Worm (Caenorhabditis elegans) whole organism, early embryonic: ENCODE data around the gene cpi-1.

ENCODE experiments used
- B0310.2 ChIP-seq: sonication (generic microtip); optimal IDR thresholded peaks from 2 replicates; lab custom pipeline; 2016; ENCODE audit warnings: mild to moderate bottlenecking, missing genetic modification characterization, missing compliant biosample characterization
- F13C5.2 ChIP-seq: sonication (generic microtip); optimal IDR thresholded peaks from 2 replicates; lab custom pipeline; 2017; ENCODE audit warnings: mild to moderate bottlenecking, missing genetic modification characterization, inconsistent platforms, missing compliant biosample characterization
- aly-1 ChIP-seq: sonication (generic microtip); optimal IDR thresholded peaks from 2 replicates; lab custom pipeline; 2016; ENCODE audit warnings: missing genetic modification characterization, missing compliant biosample characterization
- ama-1 ChIP-seq: fragments of 150-350 bp; optimal IDR thresholded peaks from 2 replicates; lab custom pipeline; 2014
- ceh-13 ChIP-seq: fragments of 200-800 bp; sonication (Bioruptor generic); optimal IDR thresholded peaks from 2 replicates; lab custom pipeline; 2018; ENCODE audit warnings: mild to moderate bottlenecking, missing genetic modification characterization, missing compliant biosample characterization
- ceh-36 ChIP-seq: sonication (generic microtip); optimal IDR thresholded peaks from 2 replicates; lab custom pipeline; 2016; ENCODE audit warnings: missing genetic modification characterization, inconsistent platforms, missing compliant biosample characterization
- ets-7 ChIP-seq: sonication (generic microtip); optimal IDR thresholded peaks from 2 replicates; lab custom pipeline; 2016; ENCODE audit warnings: missing genotype, missing genetic modification characterization, missing compliant biosample characterization
- flt-1 ChIP-seq: fragments of 200-800 bp; sonication (Bioruptor generic); IDR thresholded peaks from 2 replicates; pipeline ENCODE4 v1.3.6; 2022; ENCODE audit warnings: missing genetic modification characterization, missing compliant biosample characterization
- hmbx-1 ChIP-seq: sonication (generic microtip); optimal IDR thresholded peaks from 2 replicates; lab custom pipeline; 2016; ENCODE audit warnings: mild to moderate bottlenecking, missing genetic modification characterization, missing compliant biosample characterization
- hmg-4 ChIP-seq: fragments of 200-800 bp; sonication (Bioruptor generic); optimal IDR thresholded peaks from 2 replicates; lab custom pipeline; 2018; ENCODE audit warnings: mild to moderate bottlenecking, missing genetic modification characterization, missing compliant biosample characterization
- hnd-1 ChIP-seq: sonication (generic microtip); optimal IDR thresholded peaks from 2 replicates; lab custom pipeline; 2016; ENCODE audit warnings: missing genetic modification characterization, missing compliant biosample characterization
- pes-1 ChIP-seq: fragments of 200-800 bp; sonication (Bioruptor generic); IDR thresholded peaks from 2 replicates; pipeline ENCODE4 v1.3.6; 2022; ENCODE audit warnings: missing genetic modification reagents, missing genetic modification characterization, missing compliant biosample characterization
- scrt-1 ChIP-seq: fragments of 200-800 bp; sonication (Bioruptor generic); IDR thresholded peaks from 2 replicates; pipeline ENCODE4 v1.3.6; 2022; ENCODE audit warnings: missing genetic modification characterization, missing compliant biosample characterization
- sea-1 ChIP-seq: fragments of 200-800 bp; sonication (Bioruptor generic); conservative IDR thresholded peaks from 2 replicates; pipeline ENCODE4 v1.3.6; 2022; ENCODE audit warnings: missing genetic modification characterization, missing compliant biosample characterization
- tbx-11 ChIP-seq: fragments of 200-800 bp; sonication (Bioruptor generic); IDR thresholded peaks from 2 replicates; pipeline ENCODE4 v1.3.6; 2022; ENCODE audit warnings: missing genetic modification characterization, missing compliant biosample characterization
- tbx-37 ChIP-seq: fragments of 200-800 bp; sonication (Bioruptor generic); conservative IDR thresholded peaks from 2 replicates; pipeline ENCODE4 v1.3.6; 2022; ENCODE audit warnings: missing genetic modification reagents, missing genetic modification characterization, missing compliant biosample characterization
- tra-4 ChIP-seq: sonication (generic microtip); optimal IDR thresholded peaks from 2 replicates; lab custom pipeline; 2017; ENCODE audit warnings: missing genetic modification characterization, missing compliant biosample characterization

Gene cpi-1

DNA sequence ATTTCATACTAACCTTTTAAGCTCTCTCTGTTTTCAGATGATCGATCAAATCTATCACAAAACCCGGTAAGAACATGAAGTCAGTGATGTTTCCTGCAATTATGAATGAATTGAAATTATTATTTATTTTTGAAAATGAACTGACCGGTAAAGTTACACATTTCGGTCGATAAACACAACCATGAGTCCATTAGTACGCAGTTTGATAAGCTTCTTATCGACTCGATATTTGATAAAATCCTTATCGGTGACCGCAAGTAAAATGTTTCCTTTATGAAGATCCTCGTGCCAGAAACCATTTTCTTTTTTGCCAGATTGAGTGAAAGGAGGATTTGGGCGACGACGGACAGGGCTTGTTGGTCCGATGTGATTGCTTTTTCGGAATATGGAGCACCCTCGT is 7.0 kb downstream of the cpi-1 start:
- TF ChIP-seq pes-1 (GFP tag; lab: Robert Waterston, UW), result no peak
- TF ChIP-seq hmbx-1 (tag; lab: Kevin White, UChicago), result no peak
- no peak for TF ChIP-seq tbx-37
- no peak for TF ChIP-seq ama-1 (lab: Kevin White, UChicago)
- TF ChIP-seq hnd-1 (tag; lab: Kevin White, UChicago), result no peak
- TF ChIP-seq tra-4 (tag; lab: Kevin White, UChicago), result no peak
- no peak for TF ChIP-seq F13C5.2 (tag; lab: Kevin White, UChicago)
- no peak for TF ChIP-seq hmg-4 (GFP tag; lab: Kevin White, UChicago)
- no peak for TF ChIP-seq scrt-1 (GFP tag; lab: Robert Waterston, UW)
- TF ChIP-seq sea-1 (GFP tag; lab: Robert Waterston, UW), result no peak
- no peak for TF ChIP-seq B0310.2 (tag; lab: Kevin White, UChicago)
- no peak for TF ChIP-seq ceh-36 (tag; lab: Kevin White, UChicago)
- no peak for TF ChIP-seq aly-1 (tag; lab: Kevin White, UChicago)
- TF ChIP-seq tbx-11 (GFP tag; lab: Robert Waterston, UW), result no peak
- TF ChIP-seq ets-7 (tag; lab: Kevin White, UChicago), result no peak

DNA sequence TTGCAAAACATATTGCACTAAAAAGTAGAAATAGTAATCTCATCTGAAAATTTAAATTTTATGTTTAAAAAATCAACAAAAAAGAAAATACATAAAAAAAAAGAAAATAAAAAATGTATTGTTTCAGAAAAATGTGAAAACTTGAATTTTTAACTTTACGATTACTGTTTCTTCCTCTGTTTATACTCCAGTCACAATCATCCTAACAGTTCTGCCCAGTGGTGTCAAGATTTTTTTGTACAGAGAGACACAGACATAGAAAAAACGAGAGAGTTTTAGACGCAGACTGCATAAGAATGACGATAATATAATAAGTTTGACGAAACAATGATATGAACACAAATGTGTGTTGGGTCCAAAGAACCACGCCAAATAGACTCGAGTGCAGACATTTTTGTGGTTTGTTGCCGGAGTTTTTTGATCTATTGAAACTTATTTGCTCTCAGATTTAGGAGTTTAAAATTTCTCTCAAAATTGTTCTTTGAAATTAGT is 9.9 kb downstream of the cpi-1 start, which contains the start of gene ugt-20:
Gene ugt-20 (minus strand): TSS at position 51 of the 492 bp plus-strand sequence.
- no peak for TF ChIP-seq hmg-4 (GFP tag; lab: Kevin White, UChicago)
- TF ChIP-seq ama-1 (lab: Kevin White, UChicago), result no peak

DNA sequence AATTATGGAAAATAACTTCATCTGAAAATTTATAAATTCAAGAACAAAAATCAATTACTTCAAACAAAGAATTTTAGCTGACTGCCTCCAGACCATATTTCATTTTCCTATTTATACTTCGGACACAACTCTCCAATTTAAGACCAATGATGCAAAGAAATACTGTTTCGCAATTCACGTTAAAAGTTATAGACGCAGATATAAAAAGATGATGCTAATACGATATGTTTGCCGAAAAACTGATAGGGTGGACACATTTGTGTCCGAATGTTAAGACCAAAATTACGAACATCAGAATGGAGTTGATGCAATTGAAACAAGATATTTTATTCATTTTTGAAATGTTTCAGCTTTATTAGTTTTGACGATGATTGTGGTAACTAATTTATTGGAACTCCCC is 13.6 kb downstream of the cpi-1 start, which contains the start of gene ugt-19:
Gene ugt-19 (minus strand): TSS at position 28 of the 400 bp plus-strand sequence.
- TF ChIP-seq B0310.2 (tag; lab: Kevin White, UChicago) (no peak), ceh-36 (tag; lab: Kevin White, UChicago) (no peak), pes-1 (GFP tag; lab: Robert Waterston, UW) (no peak), scrt-1 (GFP tag; lab: Robert Waterston, UW) (no peak), tbx-37 (no peak), ceh-13 (GFP tag; lab: Kevin White, UChicago) (no peak), tbx-11 (GFP tag; lab: Robert Waterston, UW) (no peak), tra-4 (tag; lab: Kevin White, UChicago) (no peak), sea-1 (GFP tag; lab: Robert Waterston, UW) (no peak), flt-1 (GFP tag; lab: Robert Waterston, UW) (no peak), ama-1 (lab: Kevin White, UChicago) (no peak), aly-1 (tag; lab: Kevin White, UChicago) (no peak), hmg-4 (GFP tag; lab: Kevin White, UChicago) (no peak), hmbx-1 (tag; lab: Kevin White, UChicago) (no peak), F13C5.2 (tag; lab: Kevin White, UChicago) (no peak), ets-7 (tag; lab: Kevin White, UChicago) (no peak), hnd-1 (tag; lab: Kevin White, UChicago) (no peak)

DNA sequence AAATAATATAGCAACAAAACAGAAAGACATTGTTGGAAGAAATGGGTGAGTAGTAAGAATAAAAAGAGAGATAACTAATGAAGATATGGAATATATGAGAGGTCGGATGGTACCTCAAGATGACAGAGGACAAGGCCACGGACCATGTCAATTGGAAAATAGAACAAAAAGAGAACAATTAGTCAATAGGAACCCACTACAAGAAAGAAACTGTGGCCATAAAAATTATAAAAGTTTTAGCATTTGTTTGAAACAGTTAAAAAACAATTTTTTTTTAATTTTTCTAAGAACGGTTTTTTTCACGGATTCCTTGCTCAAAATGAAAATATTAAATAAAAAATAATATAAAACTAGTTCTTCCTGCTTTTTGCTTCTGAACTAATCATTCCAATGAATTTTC is 17.4 kb downstream of the cpi-1 start, which contains the start of gene cpg-20:
Gene cpg-20 (minus strand): TSS at position 101 of the 400 bp plus-strand sequence.
- TF ChIP-seq aly-1 (tag; lab: Kevin White, UChicago) (no peak), ama-1 (lab: Kevin White, UChicago) (no peak)

DNA sequence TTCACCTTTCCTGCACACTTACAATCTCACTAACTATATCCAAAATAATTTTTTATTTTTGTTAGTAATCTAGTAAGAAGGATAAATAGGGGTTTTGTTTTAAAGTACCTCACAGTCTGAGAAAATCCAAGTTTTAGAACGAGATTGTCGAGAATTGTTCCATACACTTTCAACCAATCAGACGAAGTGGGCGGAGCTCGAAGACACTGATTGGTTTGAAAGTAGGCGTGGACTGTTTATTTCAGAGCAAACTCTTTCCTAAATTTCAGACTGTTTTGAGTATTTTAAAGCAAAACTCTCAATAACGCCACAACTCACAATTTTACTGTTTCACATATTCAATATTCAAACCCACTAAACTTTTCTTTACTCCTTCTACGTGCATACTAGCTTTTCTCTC is 22.5 kb downstream of the cpi-1 start:
- TF ChIP-seq ceh-36 (tag; lab: Kevin White, UChicago) (no peak), aly-1 (tag; lab: Kevin White, UChicago) (no peak), tbx-11 (GFP tag; lab: Robert Waterston, UW) (no peak), ceh-13 (GFP tag; lab: Kevin White, UChicago) (no peak), pes-1 (GFP tag; lab: Robert Waterston, UW) (no peak), F13C5.2 (tag; lab: Kevin White, UChicago) (no peak), sea-1 (GFP tag; lab: Robert Waterston, UW) (no peak), B0310.2 (tag; lab: Kevin White, UChicago) (no peak), hnd-1 (tag; lab: Kevin White, UChicago) (no peak), tbx-37 (no peak), hmbx-1 (tag; lab: Kevin White, UChicago) (no peak)

DNA sequence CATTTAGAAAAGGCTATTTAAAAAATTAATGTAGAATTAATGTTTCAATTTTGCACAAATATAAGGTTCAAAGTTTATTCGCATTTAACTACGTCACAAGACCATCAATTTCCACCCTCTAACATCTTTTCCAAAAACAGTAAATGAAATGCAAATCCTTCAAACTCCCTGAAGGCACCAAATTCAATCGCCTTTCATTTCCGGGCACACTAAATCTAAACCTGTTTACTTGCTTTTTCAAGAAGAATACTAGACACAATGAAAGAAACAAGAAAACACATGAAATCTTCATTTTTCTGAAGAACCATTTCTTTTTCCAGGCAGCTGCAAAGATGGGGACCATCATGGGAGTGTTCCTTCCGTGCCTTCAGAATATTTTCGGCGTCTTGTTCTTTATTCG is 28.3 kb downstream of the cpi-1 start:
- TF ChIP-seq pes-1 (GFP tag; lab: Robert Waterston, UW), result no peak
- no peak for TF ChIP-seq scrt-1 (GFP tag; lab: Robert Waterston, UW)
- TF ChIP-seq flt-1 (GFP tag; lab: Robert Waterston, UW), result no peak
- no peak for TF ChIP-seq tbx-37
- no peak for TF ChIP-seq sea-1 (GFP tag; lab: Robert Waterston, UW)
- TF ChIP-seq ama-1 (lab: Kevin White, UChicago), result no peak
- TF ChIP-seq aly-1 (tag; lab: Kevin White, UChicago), result no peak
- no peak for TF ChIP-seq tra-4 (tag; lab: Kevin White, UChicago)
- no peak for TF ChIP-seq hmg-4 (GFP tag; lab: Kevin White, UChicago)
- TF ChIP-seq tbx-11 (GFP tag; lab: Robert Waterston, UW), result no peak
- TF ChIP-seq F13C5.2 (tag; lab: Kevin White, UChicago), result no peak
- TF ChIP-seq hmbx-1 (tag; lab: Kevin White, UChicago), result no peak

DNA sequence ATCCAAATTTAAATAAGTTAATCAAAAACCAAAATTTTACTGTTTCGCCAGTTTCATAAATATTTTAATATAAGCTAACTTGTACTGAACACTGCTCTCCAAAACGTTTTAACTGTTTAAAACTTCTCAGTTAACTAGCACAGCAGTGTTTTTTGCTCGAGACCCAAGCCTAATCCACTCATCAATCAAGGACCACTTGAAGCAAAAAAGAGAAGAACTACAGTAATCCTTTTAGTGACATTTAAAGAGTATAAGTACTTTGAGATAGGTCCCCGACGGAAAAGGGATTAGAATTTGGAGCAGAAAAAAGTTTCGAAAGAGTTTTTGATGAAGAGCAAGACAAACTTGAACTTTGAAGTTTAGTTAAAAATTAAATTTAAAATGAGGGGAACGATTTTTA is 28.8 kb downstream of the cpi-1 start:
- TF ChIP-seq hmg-4 (GFP tag; lab: Kevin White, UChicago), result no peak
- TF ChIP-seq tra-4 (tag; lab: Kevin White, UChicago), result no peak
- no peak for TF ChIP-seq aly-1 (tag; lab: Kevin White, UChicago)
- TF ChIP-seq ets-7 (tag; lab: Kevin White, UChicago), result no peak
- no peak for TF ChIP-seq ama-1 (lab: Kevin White, UChicago)
- no peak for TF ChIP-seq sea-1 (GFP tag; lab: Robert Waterston, UW)
- TF ChIP-seq scrt-1 (GFP tag; lab: Robert Waterston, UW), result no peak
- no peak for TF ChIP-seq hmbx-1 (tag; lab: Kevin White, UChicago)
- no peak for TF ChIP-seq tbx-37
- TF ChIP-seq tbx-11 (GFP tag; lab: Robert Waterston, UW), result no peak
